Worm (Caenorhabditis elegans) whole organism, L4/young adult: ENCODE results near the gene F40F9.3.

Experiments
- W03F9.2 ChIP-seq: fragments of 150-350 bp; optimal IDR thresholded peaks from 2 replicates; lab custom pipeline; 2014; ENCODE audit warnings: missing biosample characterization, missing genetic modification characterization
- dao-5 ChIP-seq: sonication (generic microtip); optimal IDR thresholded peaks from 2 replicates; lab custom pipeline; 2016; ENCODE audit warnings: missing genotype, missing genetic modification characterization, moderate library complexity, missing compliant biosample characterization
- him-1 ChIP-seq: sonication (generic microtip); optimal IDR thresholded peaks from 2 replicates; lab custom pipeline; 2016; ENCODE audit warnings: missing genotype, missing genetic modification reagents, missing genetic modification characterization, missing compliant biosample characterization

F40F9.3 gene

DNA sequence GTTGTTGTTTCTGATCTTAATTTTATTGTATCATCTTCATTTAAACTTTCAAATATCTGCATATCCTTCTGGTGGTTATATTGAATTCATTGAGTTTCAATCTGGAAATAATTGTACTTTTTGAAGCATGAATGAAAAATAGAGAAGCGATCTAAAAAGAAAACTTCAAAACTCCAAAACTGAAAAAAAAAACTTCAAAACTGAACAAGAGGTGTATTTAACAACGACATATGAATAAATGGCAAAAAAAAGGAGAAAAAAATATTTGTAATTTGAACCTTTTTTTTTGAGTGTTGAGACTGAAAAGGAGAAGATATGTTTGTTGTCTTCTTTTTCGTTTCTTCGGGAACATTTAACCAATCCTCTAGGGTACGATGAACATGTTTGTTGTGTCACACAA, 42.9 kb downstream of the F40F9.3 start, which contains the start of gene F58E6.11:
Gene F58E6.11 (minus strand): TSS at position 101 of the 400 bp plus-strand sequence.
- TF ChIP-seq him-1 (tag; lab: Kevin White, UChicago) (no peak), dao-5 (tag; lab: Kevin White, UChicago) (no peak), W03F9.2 (tag; lab: Kevin White, UChicago) (no peak)

DNA sequence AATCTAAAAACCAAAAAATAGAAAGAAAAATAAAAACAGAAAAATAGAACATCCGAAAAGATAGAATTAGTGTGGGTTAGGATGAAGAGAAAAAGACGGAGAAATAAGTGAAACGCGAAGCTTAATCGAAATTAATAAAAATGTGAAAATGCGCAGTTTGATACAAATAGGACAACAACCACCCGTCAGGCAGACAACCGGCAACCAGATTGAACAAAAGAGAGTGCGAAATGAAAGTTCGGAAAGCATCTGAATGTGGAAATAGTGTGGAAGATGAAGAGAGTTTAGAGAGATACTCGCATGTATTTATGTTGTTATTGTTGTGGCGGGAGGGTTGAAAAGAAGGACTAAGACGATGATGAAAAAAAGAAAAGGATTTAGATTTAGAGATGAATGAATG, 43.4 kb downstream of the F40F9.3 start:
- no peak for TF ChIP-seq W03F9.2 (tag; lab: Kevin White, UChicago)
- TF ChIP-seq him-1 (tag; lab: Kevin White, UChicago): no peak
- TF ChIP-seq dao-5 (tag; lab: Kevin White, UChicago): no peak

ce11 chrV:9763759-9764158, 48.8 kb downstream of the F40F9.3 start:
- TF ChIP-seq dao-5 (tag; lab: Kevin White, UChicago) (no peak), W03F9.2 (tag; lab: Kevin White, UChicago) (no peak), him-1 (tag; lab: Kevin White, UChicago) (no peak)

- TF ChIP-seq dao-5 (tag; lab: Kevin White, UChicago) (no peak), him-1 (tag; lab: Kevin White, UChicago) (no peak), W03F9.2 (tag; lab: Kevin White, UChicago) (no peak)
Measured at ce11 chrV:9764552-9764951, 49.5 kb downstream of the F40F9.3 start.

ce11 chrV:9765622-9766021, 50.6 kb downstream of the F40F9.3 start:
- TF ChIP-seq him-1 (tag; lab: Kevin White, UChicago) (no peak), dao-5 (tag; lab: Kevin White, UChicago) (no peak), W03F9.2 (tag; lab: Kevin White, UChicago) (no peak)
